Fruit fly (Drosophila melanogaster) whole organism, embryonic: ENCODE results near the gene Ogdh.

Experiments used
- Ada2b ChIP-seq: fragments of 200-800 bp; sonication (Bioruptor generic); IDR thresholded peaks from 2 replicates; pipeline ENCODE4 v1.3.6; 2022; ENCODE audit warnings: missing biosample characterization, missing genetic modification characterization
- Atf6 ChIP-seq: fragments of 200-800 bp; sonication (Bioruptor generic); IDR thresholded peaks from 2 replicates; pipeline ENCODE4 v1.3.6; 2022; ENCODE audit warnings: missing biosample characterization, missing genetic modification characterization
- B-H1 ChIP-seq: fragments of 200-800 bp; sonication (Bioruptor generic); IDR thresholded peaks from 3 replicates; pipeline ENCODE4 v1.3.6; 2022; ENCODE audit warnings: missing biosample characterization, missing genetic modification characterization
- Bgb ChIP-seq: fragments of 200-800 bp; sonication (Bioruptor generic); IDR thresholded peaks from 2 replicates; pipeline ENCODE4 v1.3.6; 2022; ENCODE audit warnings: missing biosample characterization, missing genetic modification characterization; ENCODE audit not compliant: partially characterized antibody
- BtbVII ChIP-seq: fragments of 200-800 bp; sonication (Bioruptor generic); optimal IDR thresholded peaks from 3 replicates; lab custom pipeline; 2017; ENCODE audit warnings: missing biosample characterization, mild to moderate bottlenecking, missing genetic modification characterization
- CG10321 ChIP-seq: fragments of 200-800 bp; sonication (Bioruptor generic); IDR thresholded peaks from 2 replicates; pipeline ENCODE4 v1.3.6; 2022; ENCODE audit warnings: missing biosample characterization, missing genetic modification characterization
- CG10366 ChIP-seq: fragments of 200-800 bp; sonication (Bioruptor generic); IDR thresholded peaks from 2 replicates; pipeline ENCODE4 v1.3.6; 2022; ENCODE audit warnings: missing biosample characterization, missing genetic modification characterization
- CG11560 ChIP-seq: fragments of 200-800 bp; sonication (Bioruptor generic); IDR thresholded peaks from 3 replicates; pipeline ENCODE4 v1.3.6; 2022; ENCODE audit warnings: missing biosample characterization, missing genetic modification characterization
- CG12155 ChIP-seq: fragments of 200-800 bp; sonication (Bioruptor generic); optimal IDR thresholded peaks from 3 replicates; lab custom pipeline; 2016; ENCODE audit warnings: missing biosample characterization, missing genetic modification characterization
- CG12219 ChIP-seq: fragments of 200-800 bp; sonication (Bioruptor generic); optimal IDR thresholded peaks from 3 replicates; lab custom pipeline; 2018; ENCODE audit warnings: missing biosample characterization, mild to moderate bottlenecking, missing genetic modification characterization
- CG13894 ChIP-seq: fragments of 200-800 bp; sonication (Bioruptor generic); optimal IDR thresholded peaks from 3 replicates; lab custom pipeline; 2018; ENCODE audit warnings: missing biosample characterization, mild to moderate bottlenecking, missing genetic modification characterization, moderate library complexity
- CG16779 ChIP-seq: fragments of 200-800 bp; sonication (Bioruptor generic); IDR thresholded peaks from 2 replicates; pipeline ENCODE4 v1.3.6; 2022; ENCODE audit warnings: missing biosample characterization, missing genetic modification characterization
- CG2889 ChIP-seq: fragments of 200-800 bp; sonication (Bioruptor generic); IDR thresholded peaks from 3 replicates; pipeline ENCODE4 v1.3.6; 2022; ENCODE audit warnings: missing biosample characterization, missing genetic modification characterization
- CG31441 ChIP-seq: fragments of 200-800 bp; sonication (Bioruptor generic); IDR thresholded peaks from 2 replicates; pipeline ENCODE4 v1.3.6; 2022; ENCODE audit warnings: missing biosample characterization, missing genetic modification characterization
- CG4328 ChIP-seq: fragments of 200-800 bp; sonication (Bioruptor generic); optimal IDR thresholded peaks from 3 replicates; lab custom pipeline; 2017; ENCODE audit warnings: missing biosample characterization, missing genetic modification reagents, missing genetic modification characterization
- CG5953 ChIP-seq: fragments of 200-800 bp; sonication (Bioruptor generic); IDR thresholded peaks from 2 replicates; pipeline ENCODE4 v1.3.6; 2022; ENCODE audit warnings: missing biosample characterization, missing genetic modification characterization
- CG8388 ChIP-seq: fragments of 200-800 bp; sonication (Bioruptor generic); optimal IDR thresholded peaks from 2 replicates; lab custom pipeline; 2019; ENCODE audit warnings: missing biosample characterization, mild to moderate bottlenecking, missing genetic modification characterization, moderate library complexity
- CG9437 ChIP-seq: fragments of 200-800 bp; sonication (Bioruptor generic); optimal IDR thresholded peaks from 2 replicates; lab custom pipeline; 2018; ENCODE audit warnings: missing biosample characterization, mild to moderate bottlenecking, missing genetic modification characterization
- Dll ChIP-seq: fragments of 200-800 bp; sonication (Bioruptor generic); IDR thresholded peaks from 4 replicates; pipeline ENCODE4 v1.3.6; 2022; ENCODE audit warnings: missing biosample characterization, missing genetic modification characterization; ENCODE audit not compliant: partially characterized antibody
- Doc3 ChIP-seq: fragments of 200-800 bp; sonication (Bioruptor generic); IDR thresholded peaks from 3 replicates; pipeline ENCODE4 v1.3.6; 2022; ENCODE audit warnings: missing biosample characterization, missing genetic modification characterization; ENCODE audit not compliant: partially characterized antibody
- Ets97D ChIP-seq: fragments of 200-800 bp; sonication (Bioruptor generic); optimal IDR thresholded peaks from 3 replicates; lab custom pipeline; 2016; ENCODE audit warnings: missing biosample characterization, missing genetic modification characterization
- HLH3B ChIP-seq: fragments of 200-800 bp; sonication (Bioruptor generic); IDR thresholded peaks from 2 replicates; pipeline ENCODE4 v1.3.6; 2022; ENCODE audit warnings: missing biosample characterization, missing genetic modification characterization
- Hey ChIP-seq: fragments of 200-800 bp; sonication (Bioruptor generic); optimal IDR thresholded peaks from 3 replicates; lab custom pipeline; 2018; ENCODE audit warnings: missing biosample characterization, mild to moderate bottlenecking, missing genetic modification characterization
- Hr51 ChIP-seq, 2 experiments: fragments of 200-800 bp; sonication (Bioruptor generic); optimal IDR thresholded peaks; 2 replicates in 1 of 2; 3 replicates in 1 of 2; lab custom pipeline; 2016 to 2018; ENCODE audit warnings: missing biosample characterization in 2 of 2, missing genetic modification characterization in 2 of 2, mild to moderate bottlenecking in 1 of 2, moderate library complexity in 1 of 2
- Jarid2 ChIP-seq: fragments of 200-800 bp; sonication (Bioruptor generic); optimal IDR thresholded peaks from 3 replicates; lab custom pipeline; 2017; ENCODE audit warnings: mild to moderate bottlenecking, missing biosample characterization, missing genetic modification reagents, missing genetic modification characterization
- MTF-1 ChIP-seq: fragments of 200-800 bp; sonication (Bioruptor generic); optimal IDR thresholded peaks from 2 replicates; lab custom pipeline; 2018; ENCODE audit warnings: missing biosample characterization, mild to moderate bottlenecking, missing genetic modification characterization, borderline replicate concordance
- NC2β ChIP-seq: fragments of 200-800 bp; sonication (Bioruptor generic); optimal IDR thresholded peaks from 2 replicates; lab custom pipeline; 2016; ENCODE audit warnings: missing biosample characterization, missing genetic modification characterization
- Nf-YA ChIP-seq: fragments of 200-800 bp; sonication (Bioruptor generic); IDR thresholded peaks from 2 replicates; pipeline ENCODE4 v1.3.6; 2022; ENCODE audit warnings: missing biosample characterization, missing genetic modification characterization
- Ptx1 ChIP-seq: fragments of 200-800 bp; sonication (Bioruptor generic); IDR thresholded peaks from 2 replicates; pipeline ENCODE4 v1.3.6; 2022; ENCODE audit warnings: missing biosample characterization, missing genetic modification characterization
- Xrp1 ChIP-seq: fragments of 200-800 bp; sonication (Bioruptor generic); IDR thresholded peaks from 2 replicates; pipeline ENCODE4 v1.3.6; 2022; ENCODE audit warnings: missing biosample characterization, missing genetic modification characterization
- aop ChIP-seq: fragments of 200-800 bp; sonication (Bioruptor generic); IDR thresholded peaks from 2 replicates; pipeline ENCODE4 v1.3.6; 2022; ENCODE audit warnings: missing biosample characterization, missing genetic modification characterization
- cas ChIP-seq: fragments of 200-800 bp; sonication (Bioruptor generic); IDR thresholded peaks from 2 replicates; pipeline ENCODE4 v1.3.6; 2022; ENCODE audit warnings: missing biosample characterization, missing genetic modification characterization
- caup ChIP-seq: fragments of 200-800 bp; sonication (Bioruptor generic); optimal IDR thresholded peaks from 3 replicates; lab custom pipeline; 2017; ENCODE audit warnings: missing biosample characterization, mild to moderate bottlenecking, missing genetic modification characterization, moderate library complexity; ENCODE audit not compliant: severe bottlenecking
- crc ChIP-seq: fragments of 200-800 bp; sonication (Bioruptor generic); optimal IDR thresholded peaks from 2 replicates; lab custom pipeline; 2016; ENCODE audit warnings: missing biosample characterization, missing genetic modification characterization
- esg ChIP-seq: fragments of 200-800 bp; sonication (Bioruptor generic); conservative IDR thresholded peaks from 2 replicates; pipeline ENCODE4 v1.3.6; 2022; ENCODE audit warnings: missing biosample characterization, missing genetic modification characterization
- grau ChIP-seq: fragments of 200-800 bp; optimal IDR thresholded peaks from 3 replicates; lab custom pipeline; 2019; ENCODE audit warnings: missing biosample characterization, mild to moderate bottlenecking, missing genetic modification characterization, moderate library complexity
- hb ChIP-seq: fragments of 200-800 bp; sonication (Bioruptor generic); IDR thresholded peaks from 3 replicates; pipeline ENCODE4 v1.3.6; 2022; ENCODE audit warnings: missing biosample characterization, missing genetic modification characterization; ENCODE audit not compliant: partially characterized antibody
- hkb ChIP-seq, 2 experiments: fragments of 200-800 bp in 1 of 2; fragments of >200 bp in 1 of 2; sonication (Bioruptor generic) in 1 of 2; IDR thresholded peaks in 1 of 2; optimal IDR thresholded peaks in 1 of 2; 2 replicates each; pipeline versions ENCODE4 v1.3.6 to Lab custom; 2017 to 2022; ENCODE audit warnings: missing biosample characterization in 1 of 2, missing genetic modification characterization in 1 of 2
- hth ChIP-seq: fragments of >200 bp; optimal IDR thresholded peaks from 2 replicates; lab custom pipeline; 2017; ENCODE audit warnings: inconsistent platforms
- jumu ChIP-seq: fragments of 200-800 bp; sonication (Bioruptor generic); optimal IDR thresholded peaks from 3 replicates; lab custom pipeline; 2016; ENCODE audit warnings: missing biosample characterization, missing genetic modification characterization
- maf-S ChIP-seq: fragments of 200-800 bp; sonication (Bioruptor generic); optimal IDR thresholded peaks from 2 replicates; lab custom pipeline; 2016; ENCODE audit warnings: missing biosample characterization, missing genetic modification characterization
- pum ChIP-seq: fragments of 200-800 bp; sonication (Bioruptor generic); optimal IDR thresholded peaks from 2 replicates; lab custom pipeline; 2016; ENCODE audit warnings: missing biosample characterization, missing genetic modification characterization
- repo ChIP-seq: fragments of 200-800 bp; sonication (Bioruptor generic); optimal IDR thresholded peaks from 2 replicates; lab custom pipeline; 2016; ENCODE audit warnings: missing biosample characterization, missing genetic modification characterization
- row ChIP-seq: fragments of 200-800 bp; sonication (Bioruptor generic); IDR thresholded peaks from 3 replicates; pipeline ENCODE4 v1.3.6; 2022; ENCODE audit warnings: missing biosample characterization, missing genetic modification characterization
- so ChIP-seq: fragments of 200-800 bp; sonication (Bioruptor generic); IDR thresholded peaks from 3 replicates; pipeline ENCODE4 v1.3.6; 2022; ENCODE audit warnings: missing biosample characterization, missing genetic modification characterization
- tio ChIP-seq: fragments of 200-800 bp; sonication (Bioruptor generic); optimal IDR thresholded peaks from 2 replicates; lab custom pipeline; 2017; ENCODE audit warnings: missing biosample characterization, missing genetic modification characterization, inconsistent platforms
- unpg ChIP-seq: fragments of 200-800 bp; sonication (Bioruptor generic); optimal IDR thresholded peaks from 3 replicates; lab custom pipeline; 2018; ENCODE audit warnings: missing biosample characterization, mild to moderate bottlenecking, missing genetic modification characterization, moderate library complexity
- vvl ChIP-seq: fragments of 200-800 bp; sonication (Bioruptor generic); IDR thresholded peaks from 2 replicates; pipeline ENCODE4 v1.3.6; 2022; ENCODE audit warnings: missing biosample characterization, missing genetic modification characterization
- zfh1 ChIP-seq: fragments of 200-800 bp; sonication (Bioruptor generic); IDR thresholded peaks from 3 replicates; pipeline ENCODE4 v1.3.6; 2022; ENCODE audit warnings: missing biosample characterization, missing genetic modification characterization

The Ogdh gene

DNA sequence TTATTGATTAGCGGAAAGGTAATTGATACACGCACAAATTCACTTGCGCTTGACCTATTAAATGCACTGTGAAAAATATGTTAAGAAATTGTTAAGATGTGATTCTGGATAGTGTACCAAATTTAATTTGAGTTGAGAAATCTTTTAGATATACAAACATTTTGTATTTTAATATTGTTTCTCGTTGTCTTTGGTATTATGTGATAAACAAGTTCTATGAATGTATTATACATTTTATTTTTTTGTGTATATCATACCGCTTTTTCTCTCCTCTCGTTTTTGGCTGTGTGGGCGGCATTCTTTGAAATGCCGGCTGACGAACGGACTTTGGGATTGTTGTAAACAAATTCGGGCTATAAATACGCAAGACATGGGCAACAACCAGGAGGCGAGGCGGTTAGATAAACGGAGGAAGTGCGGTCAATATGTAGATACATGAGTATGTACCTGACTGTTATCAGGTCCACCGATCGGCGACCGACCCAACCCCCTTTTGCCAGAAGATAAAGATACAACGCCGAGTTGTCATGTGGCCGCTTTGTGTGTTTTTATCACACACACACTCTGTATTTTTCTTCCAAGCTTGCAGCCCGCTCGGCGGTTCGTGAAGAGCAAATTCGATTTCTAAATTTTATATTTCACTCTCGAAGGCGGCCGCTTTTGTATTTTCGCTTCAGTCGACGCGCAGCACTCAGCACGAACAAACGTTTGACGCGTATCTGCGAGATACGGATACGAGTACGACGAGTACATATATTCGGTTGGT, 2.3 kb downstream of the Ogdh start:
- TF ChIP-seq Ada2b (GFP tag; lab: Robert Waterston, UW) (peak; percentile 83), jumu (GFP tag; lab: Kevin White, UChicago) (no peak), CG12219 (peak; percentile 53), Ptx1 (peak; percentile 83), Nf-YA (GFP tag; lab: Robert Waterston, UW) (peak; percentile 57; the same call in 1 of the 2 replicates), repo (GFP tag; lab: Kevin White, UChicago) (peak; percentile 2), caup (GFP tag; lab: Kevin White, UChicago) (peak; percentile 33), cas (no peak), esg (GFP tag; lab: Robert Waterston, UW) (peak; percentile 42), aop (no peak), crc (GFP tag; lab: Kevin White, UChicago) (no peak), NC2β (GFP tag; lab: Kevin White, UChicago) (peak; percentile 31), CG4328 (peak; percentile 63), CG11560 (tag; lab: Robert Waterston, UW) (no peak), tio (peak; percentile 43), CG9437 (GFP tag; lab: Kevin White, UChicago) (peak; percentile 64), CG5953 (peak; percentile 56), Hey (tag; lab: Kevin White, UChicago) (no peak), Xrp1 (GFP tag; lab: Robert Waterston, UW) (peak; percentile 67; the same call in 1 of the 2 replicates), CG16779 (GFP tag; lab: Robert Waterston, UW) (no peak), B-H1 (GFP tag; lab: Robert Waterston, UW) (peak; percentile 51; the same call in 2 of the 3 replicates), so (GFP tag; lab: Robert Waterston, UW) (peak; percentile 57; the same call in 2 of the 3 replicates), hkb (optimal IDR thresholded peaks at IDR 0.05; lab: Kevin White, UChicago) (no peak), hkb (GFP tag; IDR thresholded peaks at IDR 0.05; lab: Robert Waterston, UW) (peak; percentile 79), grau (tag; lab: Kevin White, UChicago) (peak; percentile 83), vvl (peak; percentile 83), HLH3B (GFP tag; lab: Robert Waterston, UW) (peak; percentile 78), pum (GFP tag; lab: Kevin White, UChicago) (peak; percentile 1), CG2889 (0 out of 3 replicates have a peak, but pooled peaks have one; percentile 37), zfh1 (GFP tag; lab: Robert Waterston, UW) (peak; percentile 74), CG31441 (peak; percentile 63), CG12155 (peak; percentile 52), Bgb (GFP tag; lab: Robert Waterston, UW) (peak; percentile 40; the same call in 1 of the 2 replicates), CG8388 (peak; percentile 53), unpg (GFP tag; lab: Kevin White, UChicago) (peak; percentile 73), Doc3 (no peak), CG13894 (tag; lab: Kevin White, UChicago) (peak; percentile 28), Dll (GFP tag; lab: Robert Waterston, UW) (no peak), MTF-1 (GFP tag; lab: Kevin White, UChicago) (peak; percentile 51), row (GFP tag; lab: Robert Waterston, UW) (peak; percentile 80), Ets97D (GFP tag; lab: Kevin White, UChicago) (no peak), CG10321 (GFP tag; lab: Robert Waterston, UW) (no peak), BtbVII (GFP tag; lab: Kevin White, UChicago) (peak; percentile 55), hb (GFP tag; lab: Robert Waterston, UW) (no peak), Atf6 (GFP tag; lab: Robert Waterston, UW) (peak; percentile 79), Hr51 (GFP tag; optimal IDR thresholded peaks at IDR 0.05; lab: Kevin White, UChicago) (peak; percentile 20 to 82), Jarid2 (GFP tag; lab: Kevin White, UChicago) (peak; percentile 80), CG10366 (GFP tag; lab: Robert Waterston, UW) (peak; percentile 69), maf-S (GFP tag; lab: Kevin White, UChicago) (no peak), hth (no peak)
